Worm (Caenorhabditis elegans) whole organism, early embryonic: ENCODE results near the gene pck-3.

ENCODE experiments used
- B0310.2 ChIP-seq: sonication (generic microtip); optimal IDR thresholded peaks from 2 replicates; lab custom pipeline; 2016; ENCODE audit warnings: mild to moderate bottlenecking, missing genetic modification characterization, missing compliant biosample characterization
- F13C5.2 ChIP-seq: sonication (generic microtip); optimal IDR thresholded peaks from 2 replicates; lab custom pipeline; 2017; ENCODE audit warnings: mild to moderate bottlenecking, missing genetic modification characterization, inconsistent platforms, missing compliant biosample characterization
- ama-1 ChIP-seq: fragments of 150-350 bp; optimal IDR thresholded peaks from 2 replicates; lab custom pipeline; 2014
- ceh-13 ChIP-seq: fragments of 200-800 bp; sonication (Bioruptor generic); optimal IDR thresholded peaks from 2 replicates; lab custom pipeline; 2018; ENCODE audit warnings: mild to moderate bottlenecking, missing genetic modification characterization, missing compliant biosample characterization
- ceh-36 ChIP-seq: sonication (generic microtip); optimal IDR thresholded peaks from 2 replicates; lab custom pipeline; 2016; ENCODE audit warnings: missing genetic modification characterization, inconsistent platforms, missing compliant biosample characterization
- ets-7 ChIP-seq: sonication (generic microtip); optimal IDR thresholded peaks from 2 replicates; lab custom pipeline; 2016; ENCODE audit warnings: missing genotype, missing genetic modification characterization, missing compliant biosample characterization
- flt-1 ChIP-seq: fragments of 200-800 bp; sonication (Bioruptor generic); IDR thresholded peaks from 2 replicates; pipeline ENCODE4 v1.3.6; 2022; ENCODE audit warnings: missing genetic modification characterization, missing compliant biosample characterization
- hmbx-1 ChIP-seq: sonication (generic microtip); optimal IDR thresholded peaks from 2 replicates; lab custom pipeline; 2016; ENCODE audit warnings: mild to moderate bottlenecking, missing genetic modification characterization, missing compliant biosample characterization
- hmg-4 ChIP-seq: fragments of 200-800 bp; sonication (Bioruptor generic); optimal IDR thresholded peaks from 2 replicates; lab custom pipeline; 2018; ENCODE audit warnings: mild to moderate bottlenecking, missing genetic modification characterization, missing compliant biosample characterization
- hnd-1 ChIP-seq: sonication (generic microtip); optimal IDR thresholded peaks from 2 replicates; lab custom pipeline; 2016; ENCODE audit warnings: missing genetic modification characterization, missing compliant biosample characterization
- pes-1 ChIP-seq: fragments of 200-800 bp; sonication (Bioruptor generic); IDR thresholded peaks from 2 replicates; pipeline ENCODE4 v1.3.6; 2022; ENCODE audit warnings: missing genetic modification reagents, missing genetic modification characterization, missing compliant biosample characterization
- scrt-1 ChIP-seq: fragments of 200-800 bp; sonication (Bioruptor generic); IDR thresholded peaks from 2 replicates; pipeline ENCODE4 v1.3.6; 2022; ENCODE audit warnings: missing genetic modification characterization, missing compliant biosample characterization
- sea-1 ChIP-seq: fragments of 200-800 bp; sonication (Bioruptor generic); conservative IDR thresholded peaks from 2 replicates; pipeline ENCODE4 v1.3.6; 2022; ENCODE audit warnings: missing genetic modification characterization, missing compliant biosample characterization
- tbx-11 ChIP-seq: fragments of 200-800 bp; sonication (Bioruptor generic); IDR thresholded peaks from 2 replicates; pipeline ENCODE4 v1.3.6; 2022; ENCODE audit warnings: missing genetic modification characterization, missing compliant biosample characterization
- tbx-37 ChIP-seq: fragments of 200-800 bp; sonication (Bioruptor generic); conservative IDR thresholded peaks from 2 replicates; pipeline ENCODE4 v1.3.6; 2022; ENCODE audit warnings: missing genetic modification reagents, missing genetic modification characterization, missing compliant biosample characterization
- tra-4 ChIP-seq: sonication (generic microtip); optimal IDR thresholded peaks from 2 replicates; lab custom pipeline; 2017; ENCODE audit warnings: missing genetic modification characterization, missing compliant biosample characterization

pck-3 gene

DNA sequence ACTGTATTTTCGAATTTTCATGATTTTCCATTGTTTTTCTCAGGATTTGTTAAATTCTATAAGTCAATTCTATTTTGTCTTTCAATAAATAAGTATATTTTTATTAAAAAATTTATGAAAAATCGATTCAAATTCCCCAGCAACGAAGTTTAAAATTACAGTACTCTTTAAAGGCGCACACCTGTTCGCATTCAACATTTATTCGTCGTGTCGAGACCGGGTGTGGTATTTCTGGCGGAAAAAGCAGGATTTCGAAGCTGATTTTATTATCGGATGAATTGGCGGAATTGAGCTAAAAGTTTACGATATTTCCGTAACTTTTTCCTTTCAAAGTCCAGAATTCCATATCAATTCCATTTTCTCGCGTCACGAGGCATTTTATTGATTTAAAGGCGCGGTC lies 49.0 kb downstream of the pck-3 start:
- TF ChIP-seq pes-1 (no peak), hmbx-1 (tag; lab: Kevin White, UChicago) (no peak), F13C5.2 (no peak), ama-1 (lab: Kevin White, UChicago) (no peak), hmg-4 (no peak), tra-4 (tag; lab: Kevin White, UChicago) (no peak), ceh-36 (no peak), ets-7 (tag; lab: Kevin White, UChicago) (no peak), tbx-11 (no peak), hnd-1 (tag; lab: Kevin White, UChicago) (no peak), B0310.2 (no peak), tbx-37 (GFP tag; lab: Robert Waterston, UW) (no peak)

DNA sequence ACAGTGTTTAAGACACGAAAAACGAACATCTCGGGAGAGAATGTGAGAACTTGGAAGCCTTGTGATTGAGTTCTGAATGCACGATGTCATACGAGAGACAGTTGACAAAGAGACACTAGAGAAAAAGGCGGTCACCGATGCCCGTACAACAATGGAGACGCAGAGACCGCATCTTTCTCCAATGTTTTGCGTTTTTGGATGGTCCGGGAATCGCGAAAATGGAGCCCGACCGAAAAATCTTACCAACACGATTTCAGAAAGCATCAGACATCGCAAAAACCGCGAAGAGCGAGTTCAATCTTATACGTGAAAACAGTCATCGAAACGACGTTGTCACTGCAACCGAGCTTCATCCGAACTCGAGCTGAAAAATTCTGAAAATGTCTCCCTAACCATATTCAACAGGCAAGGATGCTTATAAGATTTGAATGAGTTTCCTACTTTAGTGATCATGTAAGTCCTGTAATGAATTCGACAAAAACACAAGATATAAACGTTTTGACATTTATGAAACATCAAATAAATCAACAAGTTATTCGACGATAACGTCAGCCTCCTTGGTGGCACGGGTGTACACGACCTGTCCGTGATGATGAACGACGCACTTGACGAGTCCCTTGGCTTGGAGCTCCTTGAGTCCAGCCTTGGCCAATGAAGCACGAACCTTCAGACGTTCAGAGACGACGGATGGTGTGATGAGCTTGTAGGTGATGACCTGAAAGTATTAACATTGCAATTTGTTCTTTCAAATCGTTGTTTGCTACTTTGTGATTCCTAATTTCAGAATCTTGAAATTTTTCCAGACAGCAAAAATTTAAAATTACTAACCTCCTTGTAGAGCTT lies 50.4 kb downstream of the pck-3 start, which contains the start of gene inx-7:
inx-7 (minus strand) TSS at position 37 of the 843 bp plus-strand sequence.
- TF ChIP-seq F13C5.2 (no peak), ceh-36 (no peak), B0310.2 (no peak), ets-7 (tag; lab: Kevin White, UChicago) (no peak), ceh-13 (no peak)

DNA sequence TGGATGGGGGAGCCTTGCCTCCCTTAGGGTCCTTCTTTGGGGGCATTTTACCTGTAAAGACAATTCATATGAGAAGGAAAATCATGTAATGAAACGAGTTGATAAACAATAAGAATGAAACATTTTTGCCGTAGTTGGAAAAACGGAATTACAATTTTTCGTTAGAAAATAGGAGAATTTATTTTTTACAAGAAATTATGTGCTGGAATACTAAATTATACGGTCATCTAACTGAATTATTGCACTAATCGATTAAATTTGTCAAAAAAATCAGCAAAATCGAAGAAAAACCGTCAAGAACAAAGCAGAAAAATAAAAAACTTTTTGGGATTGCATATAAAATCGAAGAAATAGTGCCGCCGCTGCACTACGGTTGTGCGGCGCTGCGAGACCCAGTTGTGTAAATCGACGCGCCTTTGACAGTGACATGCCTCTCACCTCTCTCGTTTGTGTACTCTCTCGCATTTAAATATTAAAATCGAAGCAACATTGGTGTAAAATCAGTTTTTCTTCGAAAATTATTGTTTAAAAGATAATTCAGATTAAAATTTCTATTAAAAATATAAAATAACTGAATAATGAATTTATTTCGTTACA lies 51.2 kb downstream of the pck-3 start, which contains the start of gene rps-25:
rps-25 (minus strand) TSS at position 51 of the 597 bp plus-strand sequence.
- TF ChIP-seq hmg-4 = no peak

DNA sequence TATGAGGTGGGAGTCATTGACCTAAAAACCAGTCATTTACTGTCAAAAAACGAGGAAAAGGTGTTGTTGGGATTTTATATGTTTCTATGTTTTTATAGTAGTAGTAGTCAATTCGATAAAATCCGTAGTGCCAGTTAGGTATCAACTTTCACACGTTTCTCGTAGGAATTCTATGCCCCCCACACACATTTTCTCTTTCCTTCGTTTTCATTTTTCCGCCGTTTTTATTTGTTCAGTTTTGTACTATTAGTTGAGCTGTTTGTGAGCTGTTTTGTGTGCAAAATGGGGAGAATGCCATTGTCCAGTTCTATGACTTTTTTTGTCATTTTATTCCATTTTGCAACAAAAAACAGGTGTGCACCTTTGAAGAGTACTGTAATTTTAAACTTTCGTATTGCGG lies 52.3 kb downstream of the pck-3 start:
- TF ChIP-seq F13C5.2 = no peak
- TF ChIP-seq tbx-37 (GFP tag; lab: Robert Waterston, UW) = no peak
- TF ChIP-seq hmg-4 = no peak
- no peak for TF ChIP-seq tra-4 (tag; lab: Kevin White, UChicago)
- no peak for TF ChIP-seq sea-1 (GFP tag; lab: Robert Waterston, UW)
- no peak for TF ChIP-seq hnd-1 (tag; lab: Kevin White, UChicago)
- TF ChIP-seq scrt-1 = no peak
- TF ChIP-seq ama-1 (lab: Kevin White, UChicago) = no peak
- no peak for TF ChIP-seq ets-7 (tag; lab: Kevin White, UChicago)
- TF ChIP-seq flt-1 (GFP tag; lab: Robert Waterston, UW) = no peak
- no peak for TF ChIP-seq ceh-13
- no peak for TF ChIP-seq pes-1
